Worm (Caenorhabditis elegans): ENCODE measurements around the gene F58B4.2.
A peak's percentile ranks its signal among the peaks of the same experiment; 100 is the strongest.

F58B4.2 gene

DNA sequence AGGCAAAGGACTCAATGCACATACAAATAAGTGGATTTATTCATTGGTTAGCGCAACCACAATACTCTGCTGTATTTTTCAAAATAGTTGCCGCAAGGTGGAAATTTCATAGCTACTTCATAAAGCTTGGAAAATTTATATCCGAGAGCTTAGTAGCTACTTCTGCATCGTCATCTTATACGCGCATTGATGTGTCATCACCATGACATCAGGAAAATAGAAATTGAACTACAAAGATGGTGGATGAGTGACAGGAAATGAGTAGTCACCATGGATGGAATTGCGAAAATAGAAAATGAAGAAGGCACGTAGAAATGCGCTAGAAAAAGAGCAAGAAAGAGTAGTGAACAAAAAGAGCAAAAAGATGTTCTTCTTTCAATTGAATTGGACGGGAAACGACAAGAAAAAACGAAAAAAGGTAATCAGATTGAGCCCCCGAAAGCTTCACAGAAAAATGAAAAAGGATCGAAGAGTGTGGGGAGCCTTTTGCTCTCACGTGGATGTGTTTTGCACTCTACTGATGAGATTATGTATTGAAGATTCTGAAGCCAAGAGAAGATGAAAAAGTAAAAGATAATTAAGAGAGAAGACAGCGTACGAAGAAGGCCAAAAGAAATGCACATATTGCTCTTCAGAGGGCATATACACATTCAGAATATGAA lies 43.2 kb downstream of the F58B4.2 start:
- TF ChIP-seq Y22D7AL.16 (tag; optimal IDR thresholded peaks at IDR 0.05) (no peak), odd-2 (tag; optimal IDR thresholded peaks at IDR 0.05) (no peak), ref-2 (tag; optimal IDR thresholded peaks at IDR 0.05) (no peak), pha-2 (tag; optimal IDR thresholded peaks at IDR 0.05) (no peak), unc-42 (tag; optimal IDR thresholded peaks at IDR 0.05) (peak; percentile 90)

DNA sequence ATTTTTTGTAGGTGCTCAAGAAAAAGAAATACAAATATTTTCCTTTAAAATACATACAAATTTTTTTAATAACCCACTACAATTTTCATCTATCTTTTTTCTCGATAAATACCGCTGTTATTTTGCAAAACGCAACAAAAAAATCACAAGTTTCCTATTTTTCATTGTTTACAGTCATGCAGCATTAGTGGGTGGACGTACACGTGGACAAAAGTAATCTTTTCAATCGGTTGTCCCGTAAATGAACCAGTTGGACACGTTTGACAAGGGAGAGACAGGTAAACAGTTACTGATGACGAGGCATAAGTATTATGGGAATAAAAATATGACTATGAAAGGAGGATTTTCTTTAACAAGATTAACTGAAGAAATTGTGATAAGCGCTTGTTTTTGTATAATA lies 45.1 kb downstream of the F58B4.2 start:
- TF ChIP-seq sox-2 (GFP tag; IDR thresholded peaks at IDR 0.05) (no peak), ahr-1 (tag; optimal IDR thresholded peaks at IDR 0.05) (no peak), C08G9.2 (tag; optimal IDR thresholded peaks at IDR 0.05) (no peak), ceh-18 (tag; optimal IDR thresholded peaks at IDR 0.05) (no peak), syd-9 (tag; optimal IDR thresholded peaks at IDR 0.05) (no peak), pha-2 (tag; optimal IDR thresholded peaks at IDR 0.05) (no peak), ets-4 (tag; optimal IDR thresholded peaks at IDR 0.05) (no peak), sdc-2 (tag; optimal IDR thresholded peaks at IDR 0.05) (no peak), ama-1 (optimal IDR thresholded peaks at IDR 0.05) (no peak), ceh-22 (tag; optimal IDR thresholded peaks at IDR 0.05) (no peak), fkh-6 (tag; optimal IDR thresholded peaks at IDR 0.05) (no peak), pqm-1 (tag; optimal IDR thresholded peaks at IDR 0.05) (no peak), pax-1 (tag; optimal IDR thresholded peaks at IDR 0.05) (no peak), dmd-4 (tag; optimal IDR thresholded peaks at IDR 0.05; ENCODE audit: borderline replicate concordance) (no peak), gmeb-2 (tag; optimal IDR thresholded peaks at IDR 0.05) (no peak)

DNA sequence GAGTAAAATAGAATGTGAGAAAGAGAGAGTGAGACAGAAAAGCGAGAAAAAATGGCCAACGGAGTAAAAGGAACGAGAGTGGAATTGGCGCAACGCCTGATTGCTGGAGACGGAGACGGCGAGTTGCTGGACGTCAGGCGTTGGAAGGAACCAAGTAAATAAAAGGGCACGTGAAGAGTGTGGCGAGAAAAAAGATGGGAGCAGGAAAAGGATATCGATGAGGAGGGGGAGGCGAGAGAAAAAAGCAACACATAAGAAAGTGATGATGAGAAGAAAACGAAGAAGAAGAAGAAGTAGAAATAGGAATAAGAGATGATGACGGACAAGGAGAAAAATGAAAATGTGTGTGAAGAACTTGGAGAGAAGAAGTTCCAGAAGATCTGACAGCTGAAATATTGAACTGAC lies 46.8 kb downstream of the F58B4.2 start:
- TF ChIP-seq sdc-2 (tag; optimal IDR thresholded peaks at IDR 0.05): peak; percentile 22
- peak; percentile 58 for TF ChIP-seq ceh-31 (tag; optimal IDR thresholded peaks at IDR 0.05)
- TF ChIP-seq ceh-2 (tag; optimal IDR thresholded peaks at IDR 0.05): no peak
- no peak for TF ChIP-seq syd-9 (tag; optimal IDR thresholded peaks at IDR 0.05)
- TF ChIP-seq madf-2 (tag; optimal IDR thresholded peaks at IDR 0.05): no peak
- TF ChIP-seq nfya-1 (tag; optimal IDR thresholded peaks at IDR 0.05): peak; percentile 47
- TF ChIP-seq tbx-2 (tag; optimal IDR thresholded peaks at IDR 0.05): peak; percentile 20
- peak; percentile 88 for TF ChIP-seq unc-42 (tag; optimal IDR thresholded peaks at IDR 0.05)
- TF ChIP-seq ceh-18 (tag; optimal IDR thresholded peaks at IDR 0.05): peak; percentile 81
- TF ChIP-seq pag-3 (tag; optimal IDR thresholded peaks at IDR 0.05; ENCODE audit: borderline replicate concordance): no peak
- peak; percentile 17 for TF ChIP-seq fkh-10 (GFP tag; optimal IDR thresholded peaks at IDR 0.05)
- TF ChIP-seq C08G9.2 (tag; optimal IDR thresholded peaks at IDR 0.05): peak; percentile 29
- peak; percentile 3 for TF ChIP-seq F13H6.1 (tag; optimal IDR thresholded peaks at IDR 0.05)
- TF ChIP-seq pros-1 (tag; optimal IDR thresholded peaks at IDR 0.05): peak; percentile 12
- TF ChIP-seq hlh-30 (tag; optimal IDR thresholded peaks at IDR 0.05; ENCODE audit: insufficient read depth): peak; percentile 45
- peak; percentile 35 for TF ChIP-seq ceh-14 (tag; optimal IDR thresholded peaks at IDR 0.05)

DNA sequence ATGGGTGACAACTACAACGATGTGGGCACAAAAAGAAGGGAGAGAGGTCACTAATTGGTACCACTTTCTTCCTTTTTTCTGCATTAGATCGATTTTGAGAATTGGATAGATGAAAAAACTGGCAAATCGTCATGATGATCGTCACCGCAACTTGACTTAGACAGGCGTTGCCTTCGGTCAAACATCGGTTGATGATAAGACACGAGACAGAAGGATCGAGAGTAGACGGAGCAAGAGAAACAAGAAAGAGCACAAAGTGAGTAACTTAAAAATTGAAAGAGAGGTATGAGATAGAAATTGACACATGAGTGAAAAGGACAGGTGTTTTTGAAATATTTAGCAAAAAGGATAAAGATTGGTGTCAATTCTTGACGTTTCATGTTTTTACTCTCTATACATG lies 48.2 kb downstream of the F58B4.2 start:
- TF ChIP-seq pha-2 (tag; optimal IDR thresholded peaks at IDR 0.05): no peak
- no peak for TF ChIP-seq pha-4 (tag; optimal IDR thresholded peaks at IDR 0.05)
- no peak for TF ChIP-seq zip-5 (tag; optimal IDR thresholded peaks at IDR 0.05)
- no peak for TF ChIP-seq pros-1 (tag; optimal IDR thresholded peaks at IDR 0.05)
- TF ChIP-seq dve-1 (tag; optimal IDR thresholded peaks at IDR 0.05): no peak
- TF ChIP-seq ref-2 (tag; optimal IDR thresholded peaks at IDR 0.05): no peak
- TF ChIP-seq ceh-45 (GFP tag; IDR thresholded peaks at IDR 0.05): no peak
- no peak for TF ChIP-seq hlh-6 (tag; optimal IDR thresholded peaks at IDR 0.05)
- TF ChIP-seq hlh-30 (tag; optimal IDR thresholded peaks at IDR 0.05; ENCODE audit: insufficient read depth): no peak
- no peak for TF ChIP-seq sdc-2 (tag; optimal IDR thresholded peaks at IDR 0.05)
- TF ChIP-seq unc-42 (tag; optimal IDR thresholded peaks at IDR 0.05): no peak
